Worm (Caenorhabditis elegans) whole organism, L4 larva: ENCODE results near the gene snf-11.

Experiments used
- D1046.2 ChIP-seq: fragments of 200-800 bp; sonication (Bioruptor generic); IDR thresholded peaks from 2 replicates; pipeline ENCODE4 v1.3.6; 2022; ENCODE audit warnings: missing genetic modification characterization, missing compliant biosample characterization
- F37D6.2 ChIP-seq: sonication (generic microtip); optimal IDR thresholded peaks from 2 replicates; lab custom pipeline; 2016; ENCODE audit warnings: mild to moderate bottlenecking, missing genetic modification characterization, missing compliant biosample characterization
- F44E2.7 ChIP-seq: fragments of 200-800 bp; sonication (Bioruptor generic); IDR thresholded peaks from 2 replicates; pipeline ENCODE4 v2.1.2; 2022; ENCODE audit warnings: missing genetic modification characterization, missing compliant biosample characterization
- R02D3.7 ChIP-seq: fragments of 150-350 bp; sonication (generic microtip); optimal IDR thresholded peaks from 3 replicates; lab custom pipeline; 2014; ENCODE audit warnings: missing biosample characterization, missing genetic modification characterization
- T26A8.4 ChIP-seq: fragments of 200-800 bp; sonication (Bioruptor generic); IDR thresholded peaks from 2 replicates; pipeline ENCODE4 v1.3.6; 2022; ENCODE audit warnings: missing genetic modification characterization, missing compliant biosample characterization
- ZK337.2 ChIP-seq: fragments of 200-800 bp; sonication (Bioruptor generic); IDR thresholded peaks from 2 replicates; pipeline ENCODE4 v1.3.6; 2022; ENCODE audit warnings: missing genetic modification reagents, missing genetic modification characterization, missing compliant biosample characterization
- aha-1 ChIP-seq: fragments of 150-350 bp; peaks from one replicate; lab custom pipeline; 2014; ENCODE audit warnings: missing biosample characterization, missing genetic modification characterization
- ceh-20 ChIP-seq: fragments of 200-800 bp; sonication (Bioruptor generic); IDR thresholded peaks from 2 replicates; pipeline ENCODE4 v1.3.6; 2022; ENCODE audit warnings: missing genetic modification reagents, missing genetic modification characterization, missing compliant biosample characterization
- ceh-32 ChIP-seq: sonication (generic microtip); optimal IDR thresholded peaks from 2 replicates; lab custom pipeline; 2016; ENCODE audit warnings: mild to moderate bottlenecking, missing genetic modification characterization, missing compliant biosample characterization; ENCODE audit not compliant: poor library complexity
- ceh-44 ChIP-seq: fragments of 200-800 bp; sonication (Bioruptor generic); IDR thresholded peaks from 2 replicates; pipeline ENCODE4 v1.3.6; 2022; ENCODE audit warnings: missing genetic modification reagents, missing genetic modification characterization, missing compliant biosample characterization
- cey-2 ChIP-seq: sonication (generic microtip); optimal IDR thresholded peaks from 3 replicates; lab custom pipeline; 2017; ENCODE audit warnings: missing genetic modification characterization, mild to moderate bottlenecking, missing compliant biosample characterization, antibody characterized with exemption, borderline replicate concordance; ENCODE audit not compliant: insufficient read depth
- ctbp-1 ChIP-seq: fragments of 200-800 bp; sonication (Bioruptor generic); IDR thresholded peaks from 2 replicates; pipeline ENCODE4 v1.3.6; 2022; ENCODE audit warnings: missing genetic modification reagents, missing genetic modification characterization, missing compliant biosample characterization
- dmd-8 ChIP-seq: fragments of 200-800 bp; sonication (Bioruptor generic); IDR thresholded peaks from 2 replicates; pipeline ENCODE4 v1.3.6; 2022; ENCODE audit warnings: missing genetic modification characterization, missing compliant biosample characterization
- dmd-9 ChIP-seq: fragments of 200-800 bp; sonication (Bioruptor generic); IDR thresholded peaks from 2 replicates; pipeline ENCODE4 v1.3.6; 2022; ENCODE audit warnings: missing genetic modification reagents, missing genetic modification characterization, missing compliant biosample characterization
- dpl-1 ChIP-seq: fragments of 150-350 bp; optimal IDR thresholded peaks from 2 replicates; lab custom pipeline; 2014; ENCODE audit warnings: missing biosample characterization, missing genetic modification reagents, missing genetic modification characterization
- duxl-1 ChIP-seq: sonication (generic microtip); optimal IDR thresholded peaks from 2 replicates; lab custom pipeline; 2016; ENCODE audit warnings: mild to moderate bottlenecking, missing genetic modification characterization, moderate library complexity, missing compliant biosample characterization; ENCODE audit not compliant: poor library complexity
- egl-27 ChIP-seq: sonication (generic microtip); optimal IDR thresholded peaks from 3 replicates; lab custom pipeline; 2017; ENCODE audit warnings: missing biosample characterization, missing genetic modification reagents, missing genetic modification characterization
- egl-43 ChIP-seq: fragments of 200-800 bp; sonication (Bioruptor generic); IDR thresholded peaks from 2 replicates; pipeline ENCODE4 v1.3.6; 2022; ENCODE audit warnings: missing genetic modification reagents, missing genetic modification characterization, missing compliant biosample characterization
- hif-1 ChIP-seq, 2 experiments: sonication (generic microtip); optimal IDR thresholded peaks; 2 replicates each; lab custom pipeline; 2016 to 2017; ENCODE audit warnings: missing compliant biosample characterization in 2 of 2, missing genetic modification characterization in 2 of 2, missing genetic modification reagents in 2 of 2, missing genotype in 2 of 2, mild to moderate bottlenecking in 1 of 2
- hlh-30 ChIP-seq: sonication (generic microtip); optimal IDR thresholded peaks from 2 replicates; lab custom pipeline; 2017; ENCODE audit warnings: antibody characterized with exemption, mild to moderate bottlenecking, missing genetic modification characterization, missing compliant biosample characterization; ENCODE audit not compliant: insufficient read depth
- jun-1 ChIP-seq: fragments of 150-350 bp; optimal IDR thresholded peaks from 2 replicates; lab custom pipeline; 2014; ENCODE audit warnings: missing biosample characterization, missing genetic modification reagents, missing genetic modification characterization
- lin-1 ChIP-seq: fragments of 200-800 bp; sonication (Bioruptor generic); IDR thresholded peaks from 2 replicates; pipeline ENCODE4 v1.3.6; 2022; ENCODE audit warnings: missing genetic modification reagents, missing genetic modification characterization, missing compliant biosample characterization
- lin-15B ChIP-seq: fragments of 150-350 bp; sonication (generic microtip); optimal IDR thresholded peaks from 3 replicates; lab custom pipeline; 2014; ENCODE audit warnings: missing biosample characterization, missing genetic modification characterization
- lin-29 ChIP-seq: fragments of 200-800 bp; sonication (Bioruptor generic); IDR thresholded peaks from 2 replicates; pipeline ENCODE4 v1.3.6; 2022; ENCODE audit warnings: missing genetic modification reagents, missing genetic modification characterization, missing compliant biosample characterization
- lin-38 ChIP-seq: fragments of 200-800 bp; sonication (Bioruptor generic); IDR thresholded peaks from 2 replicates; pipeline ENCODE4 v1.3.6; 2022; ENCODE audit warnings: missing genetic modification reagents, missing genetic modification characterization, missing compliant biosample characterization
- lin-39 ChIP-seq: fragments of 150-350 bp; optimal IDR thresholded peaks from 2 replicates; lab custom pipeline; 2014; ENCODE audit warnings: missing biosample characterization, missing genetic modification reagents, missing genetic modification characterization
- mdl-1 ChIP-seq, 2 experiments: fragments of 150-350 bp in 1 of 2; sonication (generic microtip) in 1 of 2; optimal IDR thresholded peaks; 2 replicates each; lab custom pipeline; 2014 to 2017; ENCODE audit warnings: missing biosample characterization in 2 of 2, missing genetic modification characterization in 2 of 2
- mdt-29 ChIP-seq: fragments of 200-800 bp; sonication (Bioruptor generic); IDR thresholded peaks from 2 replicates; pipeline ENCODE4 v1.3.6; 2022; ENCODE audit warnings: missing genetic modification reagents, missing genetic modification characterization, missing compliant biosample characterization
- mep-1 ChIP-seq: fragments of 150-350 bp; sonication (generic microtip); optimal IDR thresholded peaks from 3 replicates; lab custom pipeline; 2014; ENCODE audit warnings: missing biosample characterization, missing genetic modification characterization
- mes-2 ChIP-seq: sonication (generic microtip); optimal IDR thresholded peaks from 2 replicates; lab custom pipeline; 2016; ENCODE audit warnings: missing genotype, mild to moderate bottlenecking, missing genetic modification characterization, missing compliant biosample characterization; ENCODE audit not compliant: poor library complexity, severe bottlenecking
- mxl-2 ChIP-seq: fragments of 200-800 bp; sonication (Bioruptor generic); conservative IDR thresholded peaks from 2 replicates; pipeline ENCODE4 v1.3.6; 2022; ENCODE audit warnings: missing genetic modification reagents, missing genetic modification characterization, missing compliant biosample characterization
- mxl-3 ChIP-seq: fragments of 200-800 bp; sonication (Bioruptor generic); optimal IDR thresholded peaks from 2 replicates; lab custom pipeline; 2018; ENCODE audit warnings: mild to moderate bottlenecking, missing genetic modification characterization, missing compliant biosample characterization
- nhr-11 ChIP-seq: fragments of 150-350 bp; optimal IDR thresholded peaks from 2 replicates; lab custom pipeline; 2014; ENCODE audit warnings: missing biosample characterization, missing genetic modification characterization
- nhr-111 ChIP-seq: fragments of 200-800 bp; sonication (Bioruptor generic); optimal IDR thresholded peaks from 2 replicates; lab custom pipeline; 2018; ENCODE audit warnings: mild to moderate bottlenecking, missing genetic modification characterization, missing compliant biosample characterization
- nhr-25 ChIP-seq: sonication (generic microtip); optimal IDR thresholded peaks from 2 replicates; lab custom pipeline; 2017; ENCODE audit warnings: missing genetic modification characterization, mild to moderate bottlenecking, missing compliant biosample characterization, antibody characterized with exemption, moderate library complexity, borderline replicate concordance; ENCODE audit not compliant: insufficient read depth
- nhr-77 ChIP-seq: fragments of 150-350 bp; optimal IDR thresholded peaks from 2 replicates; lab custom pipeline; 2014; ENCODE audit warnings: missing biosample characterization, missing genetic modification characterization
- php-3 ChIP-seq: fragments of 200-800 bp; sonication (Bioruptor generic); IDR thresholded peaks from 2 replicates; pipeline ENCODE4 v1.3.6; 2022; ENCODE audit warnings: missing genetic modification reagents, missing genetic modification characterization, missing compliant biosample characterization
- saeg-2 ChIP-seq: fragments of 200-800 bp; sonication (Bioruptor generic); IDR thresholded peaks from 2 replicates; pipeline ENCODE4 v1.3.6; 2022; ENCODE audit warnings: missing genetic modification reagents, missing genetic modification characterization, missing compliant biosample characterization
- sdz-12 ChIP-seq: fragments of 200-800 bp; sonication (Bioruptor generic); optimal IDR thresholded peaks from 2 replicates; lab custom pipeline; 2018; ENCODE audit warnings: mild to moderate bottlenecking, missing genetic modification characterization, missing compliant biosample characterization
- snpc-1.2 ChIP-seq: fragments of 200-800 bp; sonication (Bioruptor generic); IDR thresholded peaks from 2 replicates; pipeline ENCODE4 v1.3.6; 2022; ENCODE audit warnings: missing genetic modification reagents, missing genetic modification characterization, missing compliant biosample characterization
- snpc-4 ChIP-seq: fragments of 150-350 bp; optimal IDR thresholded peaks from 2 replicates; lab custom pipeline; 2014; ENCODE audit warnings: missing biosample characterization, missing genetic modification characterization
- spr-1 ChIP-seq: sonication (generic microtip); optimal IDR thresholded peaks from 2 replicates; lab custom pipeline; 2016; ENCODE audit warnings: mild to moderate bottlenecking, missing genetic modification characterization, missing compliant biosample characterization
- tra-1 ChIP-seq: fragments of 200-800 bp; sonication (Bioruptor generic); IDR thresholded peaks from 2 replicates; pipeline ENCODE4 v1.3.6; 2022; ENCODE audit warnings: missing genetic modification reagents, missing genetic modification characterization, missing compliant biosample characterization
- unc-130 ChIP-seq: sonication (generic microtip); optimal IDR thresholded peaks from 2 replicates; lab custom pipeline; 2016; ENCODE audit warnings: missing genetic modification reagents, missing genetic modification characterization, missing compliant biosample characterization
- unc-62 ChIP-seq, 3 experiments: fragments of 150-350 bp in 1 of 3; sonication (generic microtip); optimal IDR thresholded peaks in 2 of 3; peaks in 1 of 3; 1 replicate in 1 of 3; 2 replicates in 2 of 3; lab custom pipeline; 2014 to 2017; ENCODE audit warnings: missing biosample characterization in 3 of 3, missing genetic modification characterization in 3 of 3, missing genetic modification reagents in 3 of 3, missing genotype in 1 of 3
- vab-7 ChIP-seq: fragments of 200-800 bp; sonication (Bioruptor generic); IDR thresholded peaks from 2 replicates; pipeline ENCODE4 v1.3.6; 2022; ENCODE audit warnings: missing genetic modification reagents, missing genetic modification characterization, missing compliant biosample characterization
- zip-11 ChIP-seq: fragments of 200-800 bp; sonication (Bioruptor generic); IDR thresholded peaks from 2 replicates; pipeline ENCODE4 v1.3.6; 2022; ENCODE audit warnings: missing genetic modification characterization, missing compliant biosample characterization

Gene snf-11

DNA sequence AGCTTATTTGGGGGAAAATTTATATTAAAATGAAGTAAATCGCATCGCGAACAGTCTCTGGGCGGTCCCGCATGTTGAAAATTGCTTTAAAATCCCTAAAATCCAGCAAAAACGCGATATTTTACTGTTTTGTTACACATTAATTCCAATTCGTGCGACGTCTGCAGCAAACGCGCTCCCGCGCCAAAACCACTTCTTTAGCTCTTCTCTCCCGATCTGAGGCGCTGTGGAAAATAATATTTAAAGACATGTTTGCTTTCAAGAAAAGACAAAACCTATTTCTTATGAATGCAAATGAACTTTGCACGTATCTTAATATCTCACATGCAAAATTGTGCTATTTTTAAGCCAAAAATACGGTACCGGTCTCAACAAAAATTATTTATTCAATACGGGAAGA is 20.4 kb upstream of the snf-11 start:
- TF ChIP-seq D1046.2 (GFP tag; lab: Robert Waterston, UW) (0 out of 2 replicates have a peak, but pooled peaks have one; percentile 42), lin-38 (GFP tag; lab: Robert Waterston, UW) (peak; percentile 88), ceh-44 (GFP tag; lab: Robert Waterston, UW) (peak; percentile 65; the same call in 1 of the 2 replicates)

DNA sequence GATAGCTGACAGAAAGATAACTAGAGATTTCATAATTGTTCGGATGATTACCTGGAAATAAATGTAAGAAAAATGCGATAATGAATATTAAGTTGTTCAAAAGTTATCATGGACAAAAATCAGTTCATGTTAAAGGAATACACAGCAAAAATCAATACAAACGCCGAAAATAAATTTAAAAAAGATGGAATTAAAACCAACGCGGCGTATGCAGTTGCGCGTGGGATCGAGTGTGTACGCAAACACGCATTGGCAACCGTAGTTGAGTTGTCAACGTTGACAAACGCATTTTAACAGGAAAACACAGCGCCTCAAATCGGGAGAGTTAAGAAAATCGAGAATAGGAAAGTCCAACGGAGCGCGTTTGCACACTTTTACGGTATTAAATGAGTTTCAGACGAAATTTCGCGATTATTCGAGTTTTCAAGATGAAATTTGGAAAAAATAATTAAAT is 18.7 kb upstream of the snf-11 start, which contains the start of gene tmed-10:
TSS of gene tmed-10 (minus strand) at position 51 of the 454 bp plus-strand sequence.
- TF ChIP-seq ceh-32 (no peak), ceh-20 (GFP tag; lab: Robert Waterston, UW) (peak; percentile 75), mdt-29 (GFP tag; lab: Robert Waterston, UW) (no peak), dmd-8 (GFP tag; lab: Robert Waterston, UW) (no peak), snpc-4 (tag; lab: Kevin White, UChicago) (no peak), saeg-2 (GFP tag; lab: Robert Waterston, UW) (no peak), mep-1 (tag; lab: Kevin White, UChicago) (no peak), nhr-11 (no peak), tra-1 (0 out of 2 replicates have a peak, but pooled peaks have one; percentile 18), F44E2.7 (GFP tag; lab: Robert Waterston, UW) (no peak), lin-29 (GFP tag; lab: Robert Waterston, UW) (no peak), zip-11 (GFP tag; lab: Robert Waterston, UW) (no peak), egl-43 (GFP tag; lab: Robert Waterston, UW) (peak; percentile 66; the same call in 1 of the 2 replicates), ZK337.2 (GFP tag; lab: Robert Waterston, UW) (no peak), sdz-12 (GFP tag; lab: Kevin White, UChicago) (no peak), hif-1 (tag; optimal IDR thresholded peaks at IDR 0.05; lab: Kevin White, UChicago) (peak in 1 of 2 experiments; percentile 12), unc-130 (peak; percentile 43), nhr-25 (tag; lab: Kevin White, UChicago) (no peak), nhr-77 (tag; lab: Kevin White, UChicago) (no peak), unc-62 (GFP tag; optimal IDR thresholded peaks at IDR 0.05 in 1 of 2; lab: Kevin White, UChicago) (peak in 1 of 2 experiments; percentile 56), unc-62 (tag; optimal IDR thresholded peaks at IDR 0.05; lab: Kevin White, UChicago) (no peak), jun-1 (tag; lab: Kevin White, UChicago) (no peak), F37D6.2 (tag; lab: Kevin White, UChicago) (no peak), snpc-1.2 (peak; percentile 62), lin-1 (no peak), aha-1 (tag; lab: Kevin White, UChicago) (no peak), T26A8.4 (GFP tag; lab: Robert Waterston, UW) (peak; percentile 65; the same call in 1 of the 2 replicates), mdl-1 (tag; optimal IDR thresholded peaks at IDR 0.05; lab: Kevin White, UChicago) (peak in 1 of 2 experiments; percentile 3), mes-2 (peak; percentile 84), php-3 (GFP tag; lab: Robert Waterston, UW) (no peak), cey-2 (tag; lab: Kevin White, UChicago) (no peak), lin-39 (no peak), lin-15B (no peak), dpl-1 (GFP tag; lab: Kevin White, UChicago) (peak; percentile 54), mxl-2 (GFP tag; lab: Robert Waterston, UW) (no peak), ctbp-1 (GFP tag; lab: Robert Waterston, UW) (0 out of 2 replicates have a peak, but pooled peaks have one; percentile 24), vab-7 (GFP tag; lab: Robert Waterston, UW) (no peak), dmd-9 (GFP tag; lab: Robert Waterston, UW) (0 out of 2 replicates have a peak, but pooled peaks have one; percentile 10), hlh-30 (peak; percentile 44), egl-27 (no peak), mxl-3 (GFP tag; lab: Kevin White, UChicago) (peak; percentile 77), duxl-1 (tag; lab: Kevin White, UChicago) (no peak), R02D3.7 (tag; lab: Kevin White, UChicago) (no peak), nhr-111 (GFP tag; lab: Kevin White, UChicago) (no peak), spr-1 (tag; lab: Kevin White, UChicago) (no peak)
